Worm (Caenorhabditis elegans): Measurements from ENCODE around the gene F56D6.12.

- no peak for TF ChIP-seq elt-2 (tag; optimal IDR thresholded peaks at IDR 0.05)
- no peak for TF ChIP-seq madf-2 (tag; optimal IDR thresholded peaks at IDR 0.05)
These were observed 7.4 kb downstream of the F56D6.12 start, which contains the start of gene srz-20 for ce11 chrIV:3915296-3915695.

All from whole organism, late embryonic.